Fruit fly (Drosophila melanogaster) whole organism, embryonic: ENCODE measurements around the gene CG31121.

Source experiments
- Aef1 ChIP-seq: fragments of 200-800 bp; sonication (Bioruptor generic); IDR thresholded peaks from 3 replicates; pipeline ENCODE4 v1.3.6; 2022; ENCODE audit warnings: missing biosample characterization, missing genetic modification characterization
- CG10543 ChIP-seq: fragments of 200-800 bp; sonication (Bioruptor generic); optimal IDR thresholded peaks from 3 replicates; lab custom pipeline; 2017; ENCODE audit warnings: missing biosample characterization, mild to moderate bottlenecking, missing genetic modification characterization, moderate library complexity
- CG10654 ChIP-seq: fragments of 200-800 bp; sonication (Bioruptor generic); optimal IDR thresholded peaks from 2 replicates; lab custom pipeline; 2016; ENCODE audit warnings: missing biosample characterization, missing genetic modification characterization
- CG12391 ChIP-seq: fragments of 200-800 bp; sonication (Bioruptor generic); optimal IDR thresholded peaks from 3 replicates; lab custom pipeline; 2018; ENCODE audit warnings: missing biosample characterization, mild to moderate bottlenecking, missing genetic modification characterization, moderate library complexity
- CG14667 ChIP-seq: fragments of 200-800 bp; sonication (Bioruptor generic); IDR thresholded peaks from 2 replicates; pipeline ENCODE4 v1.3.6; 2022; ENCODE audit warnings: missing biosample characterization, missing genetic modification characterization
- CG17385 ChIP-seq: fragments of 200-800 bp; sonication (Bioruptor generic); optimal IDR thresholded peaks from 3 replicates; lab custom pipeline; 2018; ENCODE audit warnings: missing biosample characterization, mild to moderate bottlenecking, missing genetic modification characterization
- CG2120 ChIP-seq: fragments of 200-800 bp; sonication (Bioruptor generic); optimal IDR thresholded peaks from 3 replicates; lab custom pipeline; 2016; ENCODE audit warnings: missing biosample characterization, missing genetic modification characterization
- CG7372 ChIP-seq: fragments of 200-800 bp; sonication (Bioruptor generic); IDR thresholded peaks from 2 replicates; pipeline ENCODE4 v1.3.6; 2022; ENCODE audit warnings: missing biosample characterization, missing genetic modification characterization
- CG8478 ChIP-seq: fragments of >200 bp; optimal IDR thresholded peaks from 2 replicates; lab custom pipeline; 2018
- D19B ChIP-seq: fragments of 200-800 bp; sonication (Bioruptor generic); optimal IDR thresholded peaks from 2 replicates; lab custom pipeline; 2017; ENCODE audit warnings: missing biosample characterization, mild to moderate bottlenecking, missing genetic modification characterization
- Deaf1 ChIP-seq: fragments of 200-800 bp; optimal IDR thresholded peaks from 3 replicates; lab custom pipeline; 2019; ENCODE audit warnings: missing biosample characterization, mild to moderate bottlenecking, missing genetic modification characterization, moderate library complexity
- Drgx ChIP-seq: fragments of 200-800 bp; sonication (Bioruptor generic); IDR thresholded peaks from 2 replicates; pipeline ENCODE4 v1.3.6; 2022; ENCODE audit warnings: missing biosample characterization, missing genetic modification characterization
- E2f2 ChIP-seq: fragments of 200-800 bp; sonication (Bioruptor generic); IDR thresholded peaks from 2 replicates; pipeline ENCODE4 v1.3.6; 2022; ENCODE audit warnings: missing biosample characterization, missing genetic modification characterization
- Jarid2 ChIP-seq: fragments of 200-800 bp; sonication (Bioruptor generic); optimal IDR thresholded peaks from 3 replicates; lab custom pipeline; 2017; ENCODE audit warnings: mild to moderate bottlenecking, missing biosample characterization, missing genetic modification reagents, missing genetic modification characterization
- Lpt ChIP-seq: fragments of >200 bp; optimal IDR thresholded peaks from 2 replicates; lab custom pipeline; 2018; ENCODE audit warnings: missing biosample characterization, missing genetic modification characterization
- Med ChIP-seq: fragments of 200-800 bp; sonication (Bioruptor generic); peaks from one replicate; lab custom pipeline; 2016; ENCODE audit warnings: missing biosample characterization, missing genetic modification characterization, mild to moderate bottlenecking, inconsistent platforms, moderate library complexity
- Nf-YC ChIP-seq: fragments of 200-800 bp; optimal IDR thresholded peaks from 3 replicates; lab custom pipeline; 2019; ENCODE audit warnings: missing biosample characterization, mild to moderate bottlenecking, missing genetic modification characterization, moderate library complexity
- Opbp ChIP-seq: fragments of 200-800 bp; sonication (Bioruptor generic); IDR thresholded peaks from 3 replicates; pipeline ENCODE4 v1.3.6; 2022; ENCODE audit warnings: missing biosample characterization, missing genetic modification characterization; ENCODE audit not compliant: partially characterized antibody
- Sox100B ChIP-seq: fragments of 200-800 bp; sonication (Bioruptor generic); optimal IDR thresholded peaks from 3 replicates; lab custom pipeline; 2018; ENCODE audit warnings: missing biosample characterization, mild to moderate bottlenecking, missing genetic modification characterization
- Trl ChIP-seq, 3 experiments: fragments of >200 bp in 2 of 3; fragments of 200-800 bp in 1 of 3; sonication (Bioruptor generic) in 1 of 3; optimal IDR thresholded peaks; 2 replicates in 1 of 3; 3 replicates in 2 of 3; lab custom pipeline; 2016 to 2017; ENCODE audit warnings: missing biosample characterization in 1 of 3, missing genetic modification characterization in 1 of 3
- danr ChIP-seq: fragments of 200-800 bp; sonication (Bioruptor generic); IDR thresholded peaks from 2 replicates; pipeline ENCODE4 v1.3.6; 2022; ENCODE audit warnings: missing biosample characterization, missing genetic modification characterization
- gcm ChIP-seq: fragments of 200-800 bp; sonication (Bioruptor generic); optimal IDR thresholded peaks from 2 replicates; lab custom pipeline; 2019; ENCODE audit warnings: missing biosample characterization, mild to moderate bottlenecking, missing genetic modification characterization, moderate library complexity
- kay ChIP-seq: fragments of 200-800 bp; sonication (Bioruptor generic); optimal IDR thresholded peaks from 2 replicates; lab custom pipeline; 2016; ENCODE audit warnings: missing biosample characterization, missing genetic modification characterization
- sens ChIP-seq: fragments of 200-800 bp; sonication (Bioruptor generic); peaks from one replicate; lab custom pipeline; 2016; ENCODE audit warnings: missing biosample characterization, missing genetic modification characterization
- sqz ChIP-seq: fragments of 200-800 bp; sonication (Bioruptor generic); optimal IDR thresholded peaks from 3 replicates; lab custom pipeline; 2018; ENCODE audit warnings: missing biosample characterization, mild to moderate bottlenecking, missing genetic modification characterization
- ssp ChIP-seq: fragments of 200-800 bp; sonication (Bioruptor generic); IDR thresholded peaks from 2 replicates; pipeline ENCODE4 v1.3.6; 2022; ENCODE audit warnings: missing biosample characterization, missing genetic modification characterization
- toy ChIP-seq: fragments of 200-800 bp; sonication (Bioruptor generic); IDR thresholded peaks from 2 replicates; pipeline ENCODE4 v1.3.6; 2022; ENCODE audit warnings: missing biosample characterization, missing genetic modification characterization
- trh ChIP-seq: fragments of 200-800 bp; sonication (Bioruptor generic); optimal IDR thresholded peaks from 2 replicates; lab custom pipeline; 2016; ENCODE audit warnings: missing biosample characterization, missing genetic modification characterization

The CG31121 gene

DNA sequence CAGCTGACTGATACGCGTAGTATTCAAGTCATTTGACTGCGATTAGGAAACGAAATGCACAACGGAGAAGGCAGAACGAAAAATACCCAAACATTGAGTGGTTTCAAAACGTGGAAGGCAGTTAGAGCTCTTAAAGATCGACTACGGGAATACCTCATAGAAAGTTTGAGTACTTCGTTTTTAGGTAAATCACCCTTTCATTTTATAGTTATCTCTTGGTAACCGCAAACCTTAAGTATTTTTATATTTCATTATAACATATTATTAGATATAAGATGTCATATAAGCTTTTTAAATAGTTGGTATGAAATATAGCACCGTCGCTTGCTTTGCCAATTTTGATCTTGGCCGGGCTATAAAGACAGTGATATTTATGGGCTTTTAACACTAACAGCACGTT, 49.3 kb downstream of the CG31121 start (continued):
- TF ChIP-seq danr (GFP tag; lab: Robert Waterston, UW) (no peak), sens (GFP tag; lab: Kevin White, UChicago) (peak; percentile 52), CG17385 (GFP tag; lab: Kevin White, UChicago) (no peak), CG2120 (GFP tag; lab: Kevin White, UChicago) (no peak), Med (GFP tag; lab: Kevin White, UChicago) (no peak), toy (GFP tag; lab: Robert Waterston, UW) (no peak), D19B (GFP tag; lab: Kevin White, UChicago) (peak; percentile 37)

DNA sequence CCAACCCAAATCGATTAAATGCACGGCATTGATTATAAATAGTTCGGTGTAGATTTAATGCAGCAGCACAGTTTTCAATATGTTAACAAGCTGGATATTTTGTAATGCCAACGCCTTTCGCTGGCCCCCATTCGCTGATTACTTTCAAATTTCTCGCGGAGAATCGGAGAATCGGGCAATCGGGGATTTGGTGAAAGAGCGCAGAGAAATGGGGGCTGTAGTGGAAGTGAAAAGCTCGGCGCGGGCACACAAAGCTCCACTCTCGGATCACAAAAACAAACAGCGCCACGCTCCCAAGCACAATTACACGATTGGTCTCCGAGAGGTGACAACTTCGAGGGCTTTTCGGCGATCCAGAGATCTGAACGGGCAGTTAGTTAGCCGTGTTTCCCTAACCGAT, 52.8 kb downstream of the CG31121 start, which contains the start of gene Esp:
Gene Esp (plus strand): TSS at position 301 of the 400 bp plus-strand sequence.
- peak; percentile 39 for TF ChIP-seq sens (GFP tag; lab: Kevin White, UChicago)
- TF ChIP-seq CG7372: no peak
- no peak for TF ChIP-seq Aef1
- no peak for TF ChIP-seq sqz (GFP tag; lab: Kevin White, UChicago)
- TF ChIP-seq Trl (optimal IDR thresholded peaks at IDR 0.05; lab: Kevin White, UChicago): peak in 1 of 2 experiments; percentile 19
- TF ChIP-seq Trl (GFP tag; optimal IDR thresholded peaks at IDR 0.05; lab: Kevin White, UChicago): no peak
- peak; percentile 53 for TF ChIP-seq Deaf1 (tag; lab: Kevin White, UChicago)
- TF ChIP-seq Opbp (GFP tag; lab: Robert Waterston, UW): 0 out of 3 replicates have a peak, but pooled peaks have one; percentile 7
- TF ChIP-seq E2f2 (GFP tag; lab: Robert Waterston, UW): no peak
- TF ChIP-seq, all 482 proteins: peak for 4

DNA sequence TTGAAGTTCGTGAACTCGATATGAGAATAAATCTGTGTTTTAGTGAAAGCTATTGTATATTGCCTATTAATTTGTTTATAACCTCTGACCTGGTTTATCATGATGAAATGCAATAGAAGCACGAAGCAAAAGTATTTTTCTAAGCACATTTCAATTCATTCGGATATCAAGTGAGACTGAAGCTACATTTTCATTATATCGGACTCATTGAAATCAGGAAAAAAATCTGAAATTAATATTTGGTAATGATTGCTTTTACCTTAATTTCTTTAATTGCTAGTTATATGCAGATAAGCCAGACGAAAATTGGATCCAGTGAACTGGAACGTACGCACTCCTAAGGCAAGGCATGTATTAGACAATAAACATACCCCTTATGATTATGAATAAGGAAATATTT, 53.3 kb downstream of the CG31121 start, which contains the start of gene CG33658:
Gene CG33658 (minus strand): TSS at position 101 of the 400 bp plus-strand sequence.
- TF ChIP-seq Sox100B (GFP tag; lab: Kevin White, UChicago) (no peak), Lpt (no peak)
- TF ChIP-seq, all 482 proteins: peak for 0

DNA sequence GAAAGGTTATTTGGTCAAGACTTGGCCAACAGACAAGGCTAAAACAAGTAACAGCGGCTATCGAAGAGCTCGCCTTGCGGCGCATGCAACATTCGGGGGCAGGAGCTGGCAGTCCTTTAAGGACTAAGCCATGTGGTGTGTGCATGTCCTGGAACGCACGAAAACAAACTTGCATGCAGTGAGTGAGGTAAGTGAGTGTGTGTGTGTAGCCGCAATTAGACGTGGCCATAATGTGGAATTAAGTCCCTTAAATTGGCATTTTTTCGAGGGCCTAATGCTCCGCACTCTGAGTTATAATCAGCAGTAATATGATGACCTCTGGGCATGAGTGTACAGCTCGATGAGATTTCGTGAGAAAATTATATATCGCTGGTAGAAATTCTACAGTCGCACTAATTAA, 60.8 kb downstream of the CG31121 start, which contains the start of gene sosie:
Gene sosie (plus strand): TSS at position 301 of the 400 bp plus-strand sequence.
- no peak for TF ChIP-seq CG14667
- TF ChIP-seq CG10543 (GFP tag; lab: Kevin White, UChicago): no peak
- TF ChIP-seq trh (GFP tag; lab: Kevin White, UChicago): no peak
- no peak for TF ChIP-seq CG8478 (lab: Kevin White, UChicago)
- TF ChIP-seq Nf-YC (tag; lab: Kevin White, UChicago): no peak
- no peak for TF ChIP-seq kay
- TF ChIP-seq CG10654 (GFP tag; lab: Kevin White, UChicago): no peak
- TF ChIP-seq gcm: no peak
- no peak for TF ChIP-seq ssp
- no peak for TF ChIP-seq Drgx
- TF ChIP-seq CG12391 (tag; lab: Kevin White, UChicago): no peak
- TF ChIP-seq Jarid2 (GFP tag; lab: Kevin White, UChicago): no peak
